Fruit fly (Drosophila melanogaster) whole organism, embryonic: ENCODE data around the gene mRpL49.

Experiments used
- B-H2 ChIP-seq: fragments of 200-800 bp; sonication (Bioruptor generic); optimal IDR thresholded peaks from 2 replicates; lab custom pipeline; 2018; ENCODE audit warnings: missing biosample characterization, mild to moderate bottlenecking, missing genetic modification characterization
- BEAF-32 ChIP-seq: fragments of 200-800 bp; sonication (Bioruptor generic); optimal IDR thresholded peaks from 3 replicates; lab custom pipeline; 2017; ENCODE audit warnings: missing biosample characterization, missing genetic modification characterization, mild to moderate bottlenecking, moderate library complexity, missing genetic modification reagents
- Bdp1 ChIP-seq: fragments of 200-800 bp; sonication (Bioruptor generic); optimal IDR thresholded peaks from 3 replicates; lab custom pipeline; 2016; ENCODE audit warnings: missing biosample characterization, missing genetic modification characterization
- CG12659 ChIP-seq: fragments of 200-800 bp; sonication (Bioruptor generic); optimal IDR thresholded peaks from 3 replicates; lab custom pipeline; 2017; ENCODE audit warnings: mild to moderate bottlenecking, missing biosample characterization, missing genetic modification reagents, missing genetic modification characterization
- CG13123 ChIP-seq: fragments of 200-800 bp; sonication (Bioruptor generic); optimal IDR thresholded peaks from 2 replicates; lab custom pipeline; 2016; ENCODE audit warnings: missing biosample characterization, missing genetic modification characterization
- CG13287 ChIP-seq: fragments of 200-800 bp; sonication (Bioruptor generic); IDR thresholded peaks from 2 replicates; pipeline ENCODE4 v1.3.6; 2022; ENCODE audit warnings: missing biosample characterization, missing genetic modification characterization; ENCODE audit not compliant: partially characterized antibody
- CG14710 ChIP-seq: fragments of 200-800 bp; sonication (Bioruptor generic); optimal IDR thresholded peaks from 3 replicates; lab custom pipeline; 2019; ENCODE audit warnings: missing biosample characterization, mild to moderate bottlenecking, missing genetic modification characterization, moderate library complexity
- CG15479 ChIP-seq: fragments of 200-800 bp; sonication (Bioruptor generic); optimal IDR thresholded peaks from 3 replicates; lab custom pipeline; 2019; ENCODE audit warnings: missing biosample characterization, mild to moderate bottlenecking, missing genetic modification characterization, moderate library complexity
- CG15514 ChIP-seq: fragments of 200-800 bp; sonication (Bioruptor generic); optimal IDR thresholded peaks from 3 replicates; lab custom pipeline; 2017; ENCODE audit warnings: missing biosample characterization, missing genetic modification characterization, mild to moderate bottlenecking, moderate library complexity, missing genetic modification reagents
- CG1603 ChIP-seq: fragments of 200-800 bp; sonication (Bioruptor generic); optimal IDR thresholded peaks from 2 replicates; lab custom pipeline; 2019; ENCODE audit warnings: missing biosample characterization, mild to moderate bottlenecking, missing genetic modification characterization, moderate library complexity
- CG16779 ChIP-seq: fragments of 200-800 bp; sonication (Bioruptor generic); IDR thresholded peaks from 2 replicates; pipeline ENCODE4 v1.3.6; 2022; ENCODE audit warnings: missing biosample characterization, missing genetic modification characterization
- CG16813 ChIP-seq: fragments of 200-800 bp; sonication (Bioruptor generic); IDR thresholded peaks from 3 replicates; pipeline ENCODE4 v1.3.6; 2022; ENCODE audit warnings: missing biosample characterization, missing genetic modification characterization; ENCODE audit not compliant: partially characterized antibody
- CG17186 ChIP-seq: fragments of 200-800 bp; sonication (Bioruptor generic); optimal IDR thresholded peaks from 3 replicates; lab custom pipeline; 2017; ENCODE audit warnings: missing biosample characterization, missing genetic modification reagents, missing genetic modification characterization
- CG2116 ChIP-seq: fragments of 200-800 bp; sonication (Bioruptor generic); optimal IDR thresholded peaks from 3 replicates; lab custom pipeline; 2018; ENCODE audit warnings: missing biosample characterization, mild to moderate bottlenecking, missing genetic modification characterization
- CG34376 ChIP-seq: fragments of 200-800 bp; sonication (Bioruptor generic); optimal IDR thresholded peaks from 2 replicates; lab custom pipeline; 2018; ENCODE audit warnings: missing biosample characterization, mild to moderate bottlenecking, missing genetic modification characterization
- CG6791 ChIP-seq: fragments of 200-800 bp; sonication (Bioruptor generic); IDR thresholded peaks from 3 replicates; pipeline ENCODE4 v1.3.6; 2022; ENCODE audit warnings: missing biosample characterization, missing genetic modification characterization; ENCODE audit not compliant: partially characterized antibody
- CG8290 ChIP-seq, 3 experiments: fragments of 200-800 bp; sonication (Bioruptor generic); optimal IDR thresholded peaks; 2 replicates each; lab custom pipeline; 2016 to 2019; ENCODE audit warnings: missing biosample characterization in 3 of 3, missing genetic modification characterization in 3 of 3, mild to moderate bottlenecking in 2 of 3, moderate library complexity in 1 of 3
- CG8765 ChIP-seq: fragments of 200-800 bp; sonication (Bioruptor generic); IDR thresholded peaks from 2 replicates; pipeline ENCODE4 v1.3.6; 2022; ENCODE audit warnings: missing biosample characterization, missing genetic modification characterization
- CG9797 ChIP-seq: fragments of 200-800 bp; sonication (Bioruptor generic); optimal IDR thresholded peaks from 3 replicates; lab custom pipeline; 2018; ENCODE audit warnings: missing biosample characterization, mild to moderate bottlenecking, missing genetic modification characterization
- Dp ChIP-seq: fragments of 200-800 bp; sonication (Bioruptor generic); optimal IDR thresholded peaks from 2 replicates; lab custom pipeline; 2018; ENCODE audit warnings: missing biosample characterization, mild to moderate bottlenecking, missing genetic modification characterization, moderate library complexity
- E2f2 ChIP-seq: fragments of 200-800 bp; sonication (Bioruptor generic); IDR thresholded peaks from 2 replicates; pipeline ENCODE4 v1.3.6; 2022; ENCODE audit warnings: missing biosample characterization, missing genetic modification characterization
- HLHmδ ChIP-seq: fragments of 200-800 bp; sonication (Bioruptor generic); optimal IDR thresholded peaks from 2 replicates; lab custom pipeline; 2018; ENCODE audit warnings: missing biosample characterization, mild to moderate bottlenecking, missing genetic modification characterization, moderate library complexity
- HmgD ChIP-seq: fragments of 200-800 bp; sonication (Bioruptor generic); optimal IDR thresholded peaks from 3 replicates; lab custom pipeline; 2016; ENCODE audit warnings: missing biosample characterization, missing genetic modification characterization
- HmgZ ChIP-seq: fragments of 200-800 bp; sonication (Bioruptor generic); optimal IDR thresholded peaks from 2 replicates; lab custom pipeline; 2018; ENCODE audit warnings: missing biosample characterization, mild to moderate bottlenecking, missing genetic modification characterization
- Jarid2 ChIP-seq: fragments of 200-800 bp; sonication (Bioruptor generic); optimal IDR thresholded peaks from 3 replicates; lab custom pipeline; 2017; ENCODE audit warnings: mild to moderate bottlenecking, missing biosample characterization, missing genetic modification reagents, missing genetic modification characterization
- Lhr ChIP-seq: fragments of 200-800 bp; sonication (Bioruptor generic); optimal IDR thresholded peaks from 3 replicates; lab custom pipeline; 2017; ENCODE audit warnings: mild to moderate bottlenecking, missing biosample characterization, missing genetic modification reagents, missing genetic modification characterization
- MBD-R2 ChIP-seq: fragments of 200-800 bp; sonication (Bioruptor generic); IDR thresholded peaks from 2 replicates; pipeline ENCODE4 v1.3.6; 2022; ENCODE audit warnings: missing biosample characterization, missing genetic modification characterization
- Myb ChIP-seq: fragments of 200-800 bp; sonication (Bioruptor generic); optimal IDR thresholded peaks from 2 replicates; lab custom pipeline; 2016; ENCODE audit warnings: missing biosample characterization, missing genetic modification characterization
- bbx ChIP-seq: fragments of 200-800 bp; sonication (Bioruptor generic); IDR thresholded peaks from 2 replicates; pipeline ENCODE4 v1.3.6; 2022; ENCODE audit warnings: missing biosample characterization, missing genetic modification characterization; ENCODE audit not compliant: partially characterized antibody
- chinmo ChIP-seq: fragments of 200-800 bp; sonication (Bioruptor generic); IDR thresholded peaks from 4 replicates; pipeline ENCODE4 v1.3.6; 2022; ENCODE audit warnings: missing biosample characterization, missing genetic modification characterization; ENCODE audit not compliant: partially characterized antibody
- ci ChIP-seq: fragments of 200-800 bp; sonication (Bioruptor generic); IDR thresholded peaks from 3 replicates; pipeline ENCODE4 v1.3.6; 2022; ENCODE audit warnings: missing biosample characterization, missing genetic modification characterization
- crp ChIP-seq, 2 experiments: fragments of 200-800 bp; sonication (Bioruptor generic); optimal IDR thresholded peaks; 2 replicates in 1 of 2; 3 replicates in 1 of 2; lab custom pipeline; 2017; ENCODE audit warnings: missing biosample characterization in 2 of 2, missing genetic modification characterization in 2 of 2, mild to moderate bottlenecking in 1 of 2, moderate library complexity in 1 of 2
- ftz-f1 ChIP-seq: fragments of 200-800 bp; sonication (Bioruptor generic); optimal IDR thresholded peaks from 2 replicates; lab custom pipeline; 2016; ENCODE audit warnings: missing biosample characterization, missing genetic modification characterization
- gce ChIP-seq: fragments of 200-800 bp; sonication (Bioruptor generic); IDR thresholded peaks from 3 replicates; pipeline ENCODE4 v1.3.6; 2022; ENCODE audit warnings: missing biosample characterization, missing genetic modification characterization
- gfzf ChIP-seq: fragments of 200-800 bp; sonication (Bioruptor generic); optimal IDR thresholded peaks from 2 replicates; lab custom pipeline; 2016; ENCODE audit warnings: missing biosample characterization, mild to moderate bottlenecking, missing genetic modification characterization, moderate library complexity
- grn ChIP-seq: fragments of 200-800 bp; sonication (Bioruptor generic); optimal IDR thresholded peaks from 3 replicates; lab custom pipeline; 2017; ENCODE audit warnings: missing biosample characterization, missing genetic modification characterization
- jing ChIP-seq: fragments of 200-800 bp; sonication (Bioruptor generic); optimal IDR thresholded peaks from 2 replicates; lab custom pipeline; 2018; ENCODE audit warnings: missing biosample characterization, mild to moderate bottlenecking, missing genetic modification characterization
- mld ChIP-seq: fragments of 200-800 bp; sonication (Bioruptor generic); IDR thresholded peaks from 3 replicates; pipeline ENCODE4 v1.3.6; 2022; ENCODE audit warnings: missing biosample characterization, missing genetic modification characterization; ENCODE audit not compliant: partially characterized antibody
- peb ChIP-seq: fragments of 200-800 bp; sonication (Bioruptor generic); IDR thresholded peaks from 2 replicates; pipeline ENCODE4 v1.3.6; 2022; ENCODE audit warnings: missing biosample characterization, missing genetic modification characterization
- pzg ChIP-seq: fragments of 200-800 bp; sonication (Bioruptor generic); optimal IDR thresholded peaks from 3 replicates; lab custom pipeline; 2018; ENCODE audit warnings: missing biosample characterization, mild to moderate bottlenecking, missing genetic modification characterization, moderate library complexity
- stwl ChIP-seq: fragments of 200-800 bp; sonication (Bioruptor generic); optimal IDR thresholded peaks from 3 replicates; lab custom pipeline; 2018; ENCODE audit warnings: missing biosample characterization, mild to moderate bottlenecking, missing genetic modification characterization, moderate library complexity

Gene mRpL49

DNA sequence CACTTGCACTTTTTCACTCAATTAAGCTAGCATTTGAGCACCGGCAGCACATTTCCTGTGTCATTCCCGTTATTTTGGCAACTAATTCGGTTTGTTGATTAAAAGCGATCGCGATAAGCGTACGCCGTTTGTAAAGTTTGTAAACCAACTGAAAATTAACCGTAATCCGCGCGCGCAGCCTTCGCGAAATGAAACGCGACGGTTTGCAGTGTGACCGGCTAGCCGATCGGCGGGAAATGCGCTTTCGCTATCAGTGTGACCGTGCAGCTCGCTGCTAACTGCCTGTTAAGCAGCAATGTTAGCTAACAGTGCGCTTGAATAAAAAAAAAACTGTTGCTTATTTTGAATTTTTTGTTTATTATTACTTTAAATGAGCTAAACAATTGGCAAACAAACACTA lies 9.8 kb upstream of the mRpL49 start, which contains the start of gene Pde9:
Gene Pde9 (minus strand): TSS at position 178 of the 400 bp plus-strand sequence.
- peak; percentile 5 for TF ChIP-seq HmgZ (tag; lab: Kevin White, UChicago)
- TF ChIP-seq CG8765 (GFP tag; lab: Robert Waterston, UW) = no peak
- TF ChIP-seq Dp = peak; percentile 63
- peak; percentile 25 for TF ChIP-seq grn (GFP tag; lab: Kevin White, UChicago)
- TF ChIP-seq CG16813 = 0 out of 3 replicates have a peak, but pooled peaks have one; percentile 10
- TF ChIP-seq CG17186 (GFP tag; lab: Kevin White, UChicago) = peak; percentile 47
- peak; percentile 8 for TF ChIP-seq CG14710 (tag; lab: Kevin White, UChicago)
- TF ChIP-seq HLHmδ = peak; percentile 43
- peak; percentile 28 for TF ChIP-seq CG12659 (GFP tag; lab: Kevin White, UChicago)
- 0 out of 3 replicates have a peak, but pooled peaks have one; percentile 30 for TF ChIP-seq gce (GFP tag; lab: Robert Waterston, UW)
- TF ChIP-seq jing = no peak
- no peak for TF ChIP-seq CG13123
- peak; percentile 25 for TF ChIP-seq bbx (GFP tag; lab: Robert Waterston, UW)
- peak; percentile 64 for TF ChIP-seq pzg (GFP tag; lab: Kevin White, UChicago)
- TF ChIP-seq peb (GFP tag; lab: Robert Waterston, UW) = no peak
- peak in 1 of 2 experiments; percentile 1 for TF ChIP-seq crp (GFP tag; optimal IDR thresholded peaks at IDR 0.05; lab: Kevin White, UChicago)
- TF ChIP-seq CG2116 = peak; percentile 9
- TF ChIP-seq CG6791 (GFP tag; lab: Robert Waterston, UW) = peak; percentile 53; the same call in 2 of the 3 replicates
- TF ChIP-seq CG8290 (GFP tag; optimal IDR thresholded peaks at IDR 0.05; lab: Kevin White, UChicago) = no peak
- peak in 1 of 2 experiments; percentile 44 for TF ChIP-seq CG8290 (tag; optimal IDR thresholded peaks at IDR 0.05; lab: Kevin White, UChicago)
- no peak for TF ChIP-seq CG16779 (GFP tag; lab: Robert Waterston, UW)
- TF ChIP-seq gfzf (GFP tag; lab: Kevin White, UChicago) = peak; percentile 73
- peak; percentile 51 for TF ChIP-seq ftz-f1
- peak; percentile 9 for TF ChIP-seq CG15479 (GFP tag; lab: Kevin White, UChicago)
- peak; percentile 43; the same call in 1 of the 2 replicates for TF ChIP-seq CG13287
- TF ChIP-seq HmgD (GFP tag; lab: Kevin White, UChicago) = no peak
- peak; percentile 51 for TF ChIP-seq Jarid2 (GFP tag; lab: Kevin White, UChicago)
- TF ChIP-seq ci (GFP tag; lab: Robert Waterston, UW) = peak; percentile 22; the same call in 1 of the 3 replicates
- TF ChIP-seq stwl (tag; lab: Kevin White, UChicago) = peak; percentile 87
- TF ChIP-seq Lhr (GFP tag; lab: Kevin White, UChicago) = peak; percentile 28
- TF ChIP-seq BEAF-32 (GFP tag; lab: Kevin White, UChicago) = peak; percentile 11
- peak; percentile 14 for TF ChIP-seq B-H2 (GFP tag; lab: Kevin White, UChicago)
- peak; percentile 54 for TF ChIP-seq MBD-R2 (GFP tag; lab: Robert Waterston, UW)
- peak; percentile 18 for TF ChIP-seq CG15514 (GFP tag; lab: Kevin White, UChicago)
- peak; percentile 62 for TF ChIP-seq CG9797 (GFP tag; lab: Kevin White, UChicago)
- TF ChIP-seq E2f2 = peak; percentile 74
- peak; percentile 25 for TF ChIP-seq CG1603 (tag; lab: Kevin White, UChicago)
- TF ChIP-seq mld (GFP tag; lab: Robert Waterston, UW) = no peak
- 0 out of 4 replicates have a peak, but pooled peaks have one; percentile 31 for TF ChIP-seq chinmo (GFP tag; lab: Robert Waterston, UW)
- peak; percentile 2 for TF ChIP-seq CG34376 (GFP tag; lab: Kevin White, UChicago)
- TF ChIP-seq Myb (GFP tag; lab: Kevin White, UChicago) = peak; percentile 81
- TF ChIP-seq Bdp1 (GFP tag; lab: Kevin White, UChicago) = no peak
